Fruit fly (Drosophila melanogaster) whole organism, wandering third instar larva: Measurements from ENCODE around the gene CG42789.

Experiments used
- CG32264 ChIP-seq: fragments of 200-800 bp; sonication (Bioruptor generic); optimal IDR thresholded peaks from 2 replicates; lab custom pipeline; 2016; ENCODE audit warnings: missing biosample characterization, missing genetic modification characterization
- Jra ChIP-seq: sonication (Bioruptor generic); optimal IDR thresholded peaks from 2 replicates; lab custom pipeline; 2016; ENCODE audit warnings: missing biosample characterization, missing genetic modification characterization
- Sp1 ChIP-seq: fragments of 200-800 bp; sonication (Bioruptor generic); optimal IDR thresholded peaks from 3 replicates; lab custom pipeline; 2019; ENCODE audit warnings: missing biosample characterization, mild to moderate bottlenecking, missing genetic modification characterization, moderate library complexity
- br ChIP-seq: fragments of 200-800 bp; sonication (Bioruptor generic); optimal IDR thresholded peaks from 2 replicates; lab custom pipeline; 2016; ENCODE audit warnings: missing biosample characterization, missing genetic modification characterization
- dsf ChIP-seq: sonication (Bioruptor generic); optimal IDR thresholded peaks from 2 replicates; lab custom pipeline; 2016; ENCODE audit warnings: missing biosample characterization, missing genetic modification characterization, borderline replicate concordance
- foxo ChIP-seq, 2 experiments: fragments of 200-800 bp; sonication (Bioruptor generic); optimal IDR thresholded peaks; 2 replicates in 1 of 2; 3 replicates in 1 of 2; lab custom pipeline; 2016 to 2017; ENCODE audit warnings: missing biosample characterization in 2 of 2, missing genetic modification characterization in 2 of 2
- fru ChIP-seq: fragments of 200-800 bp; sonication (Bioruptor generic); optimal IDR thresholded peaks from 3 replicates; lab custom pipeline; 2016; ENCODE audit warnings: missing biosample characterization, mild to moderate bottlenecking, missing genetic modification characterization
- h ChIP-seq: fragments of 200-800 bp; sonication (Bioruptor generic); optimal IDR thresholded peaks from 3 replicates; lab custom pipeline; 2016; ENCODE audit warnings: missing biosample characterization, mild to moderate bottlenecking, missing genetic modification characterization
- pan ChIP-seq: fragments of >200 bp; optimal IDR thresholded peaks from 2 replicates; lab custom pipeline; 2017
- psq ChIP-seq: fragments of 200-800 bp; sonication (Bioruptor generic); optimal IDR thresholded peaks from 3 replicates; lab custom pipeline; 2017; ENCODE audit warnings: missing biosample characterization, mild to moderate bottlenecking, missing genetic modification characterization, moderate library complexity

DNA sequence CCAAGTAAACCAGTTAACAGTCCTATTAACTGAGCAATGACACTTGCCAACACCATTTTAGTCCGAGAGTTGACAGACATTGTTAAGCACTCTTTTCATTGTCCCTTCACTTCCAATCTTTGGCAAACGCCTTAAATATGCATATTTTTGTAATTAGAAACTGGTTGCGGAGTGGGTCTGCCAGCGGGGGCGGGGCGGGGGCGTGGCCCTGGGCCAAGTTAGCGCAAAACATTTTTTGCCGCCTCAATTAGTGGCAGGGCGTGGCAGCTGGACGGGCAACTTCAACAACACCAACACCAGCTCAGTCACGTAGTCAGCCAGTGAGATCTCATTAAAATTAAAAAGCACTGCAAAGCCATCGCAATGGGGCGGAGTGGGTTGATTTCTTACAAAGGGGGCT lies 22.3 kb downstream of the CG42789 start:
- TF ChIP-seq Jra (GFP tag; lab: Kevin White, UChicago) (no peak), psq (GFP tag; lab: Kevin White, UChicago) (no peak), fru (GFP tag; lab: Kevin White, UChicago) (no peak), h (GFP tag; lab: Kevin White, UChicago) (no peak), foxo (GFP tag; optimal IDR thresholded peaks at IDR 0.05; lab: Kevin White, UChicago) (no peak), Sp1 (GFP tag; lab: Kevin White, UChicago) (no peak), dsf (GFP tag; lab: Kevin White, UChicago) (no peak), br (GFP tag; lab: Kevin White, UChicago) (no peak), CG32264 (no peak), pan (lab: Kevin White, UChicago) (no peak)
